Worm (Caenorhabditis elegans) whole organism, L1 larva: Measurements from ENCODE around the gene gcst-1.
A peak's percentile ranks its signal among the peaks of the same experiment; 100 is the strongest.

Source experiments
- C04F5.9 ChIP-seq: sonication (generic microtip); optimal IDR thresholded peaks from 2 replicates; lab custom pipeline; 2016; ENCODE audit warnings: missing genetic modification characterization, missing compliant biosample characterization
- C16A3.4 ChIP-seq: fragments of 150-350 bp; optimal IDR thresholded peaks from 2 replicates; lab custom pipeline; 2014; ENCODE audit warnings: missing biosample characterization, missing genetic modification characterization
- Y116A8C.19 ChIP-seq: sonication (generic microtip); optimal IDR thresholded peaks from 2 replicates; lab custom pipeline; 2016; ENCODE audit warnings: missing compliant biosample characterization, missing genetic modification characterization, borderline replicate concordance
- blmp-1 ChIP-seq: fragments of 150-350 bp; optimal IDR thresholded peaks from 2 replicates; lab custom pipeline; 2014; ENCODE audit warnings: missing biosample characterization, missing genetic modification characterization
- ceh-63 ChIP-seq: fragments of 200-800 bp; sonication (Bioruptor generic); optimal IDR thresholded peaks from 2 replicates; lab custom pipeline; 2018; ENCODE audit warnings: mild to moderate bottlenecking, missing genetic modification characterization, missing compliant biosample characterization
- ceh-82 ChIP-seq, 3 experiments: fragments of 150-350 bp in 1 of 3; sonication (generic microtip) in 2 of 3; optimal IDR thresholded peaks; 2 replicates each; lab custom pipeline; 2014 to 2017; ENCODE audit warnings: missing biosample characterization in 3 of 3, missing genetic modification characterization in 3 of 3
- ceh-88 ChIP-seq: fragments of 200-800 bp; sonication (Bioruptor generic); IDR thresholded peaks from 2 replicates; pipeline ENCODE4 v1.3.6; 2022; ENCODE audit warnings: missing genetic modification characterization, missing compliant biosample characterization
- ces-1 ChIP-seq: fragments of 150-350 bp; optimal IDR thresholded peaks from 2 replicates; lab custom pipeline; 2014; ENCODE audit warnings: missing biosample characterization, missing genetic modification reagents, missing genetic modification characterization
- efl-1 ChIP-seq, 4 experiments: fragments of 150-350 bp; optimal IDR thresholded peaks in 3 of 4; peaks in 1 of 4; 1 replicate in 1 of 4; 2 replicates in 3 of 4; lab custom pipeline; 2014; ENCODE audit warnings: missing biosample characterization in 2 of 4, missing genetic modification characterization in 2 of 4, missing genetic modification reagents in 2 of 4
- egl-27 ChIP-seq, 2 experiments: fragments of 150-350 bp in 1 of 2; sonication (generic microtip); optimal IDR thresholded peaks; 3 replicates each; lab custom pipeline; 2017 to 2018; ENCODE audit warnings: missing biosample characterization in 2 of 2, missing genetic modification characterization in 2 of 2, missing genetic modification reagents in 2 of 2
- elt-2 ChIP-seq: sonication (generic microtip); optimal IDR thresholded peaks from 2 replicates; lab custom pipeline; 2016; ENCODE audit warnings: missing genetic modification characterization, mild to moderate bottlenecking, inconsistent platforms, missing compliant biosample characterization, missing genetic modification reagents
- ets-5 ChIP-seq: fragments of 200-800 bp; sonication (Bioruptor generic); IDR thresholded peaks from 2 replicates; pipeline ENCODE4 v1.3.6; 2022; ENCODE audit warnings: missing genetic modification characterization, missing compliant biosample characterization
- grh-1 ChIP-seq: fragments of 200-800 bp; sonication (Bioruptor generic); IDR thresholded peaks from 2 replicates; pipeline ENCODE4 v1.3.6; 2022; ENCODE audit warnings: missing genetic modification reagents, missing genetic modification characterization, missing compliant biosample characterization
- hpl-2 ChIP-seq: fragments of 150-350 bp; optimal IDR thresholded peaks from 2 replicates; lab custom pipeline; 2014; ENCODE audit warnings: missing biosample characterization, missing genetic modification reagents, missing genetic modification characterization
- jun-1 ChIP-seq: fragments of 150-350 bp; optimal IDR thresholded peaks from 2 replicates; lab custom pipeline; 2014; ENCODE audit warnings: missing biosample characterization, missing genetic modification reagents, missing genetic modification characterization
- lin-13 ChIP-seq: fragments of 150-350 bp; optimal IDR thresholded peaks from 2 replicates; lab custom pipeline; 2014; ENCODE audit warnings: missing biosample characterization, missing genetic modification reagents, missing genetic modification characterization
- lin-39 ChIP-seq: fragments of 150-350 bp; optimal IDR thresholded peaks from 2 replicates; lab custom pipeline; 2014; ENCODE audit warnings: missing biosample characterization, missing genetic modification reagents, missing genetic modification characterization
- mab-9 ChIP-seq: fragments of 200-800 bp; sonication (Bioruptor generic); IDR thresholded peaks from 2 replicates; pipeline ENCODE4 v1.3.6; 2022; ENCODE audit warnings: missing genetic modification reagents, missing genetic modification characterization, missing compliant biosample characterization
- nhr-12 ChIP-seq: sonication (generic microtip); optimal IDR thresholded peaks from 2 replicates; lab custom pipeline; 2017; ENCODE audit warnings: missing biosample characterization, missing genetic modification characterization
- nhr-20 ChIP-seq: sonication (generic microtip); optimal IDR thresholded peaks from 2 replicates; lab custom pipeline; 2016; ENCODE audit warnings: mild to moderate bottlenecking, missing genetic modification characterization, missing compliant biosample characterization
- nhr-237 ChIP-seq: fragments of 150-350 bp; optimal IDR thresholded peaks from 2 replicates; lab custom pipeline; 2014; ENCODE audit warnings: missing biosample characterization, missing genetic modification characterization
- nhr-71 ChIP-seq: sonication (generic microtip); optimal IDR thresholded peaks from 2 replicates; lab custom pipeline; 2016; ENCODE audit warnings: mild to moderate bottlenecking, missing genetic modification characterization, moderate library complexity, missing compliant biosample characterization
- nhr-76 ChIP-seq: sonication (generic microtip); optimal IDR thresholded peaks from 2 replicates; lab custom pipeline; 2017; ENCODE audit warnings: missing biosample characterization, missing genetic modification characterization
- nhr-84 ChIP-seq: sonication (generic microtip); optimal IDR thresholded peaks from 2 replicates; lab custom pipeline; 2017; ENCODE audit warnings: missing biosample characterization, missing genetic modification characterization
- nhr-85 ChIP-seq: sonication (generic microtip); peaks from one replicate; lab custom pipeline; 2016; ENCODE audit warnings: missing genetic modification characterization, inconsistent platforms, missing compliant biosample characterization
- pag-3 ChIP-seq: sonication (generic microtip); optimal IDR thresholded peaks from 2 replicates; lab custom pipeline; 2017; ENCODE audit warnings: missing genetic modification characterization, mild to moderate bottlenecking, missing compliant biosample characterization, antibody characterized with exemption, borderline replicate concordance; ENCODE audit not compliant: insufficient read depth
- rnt-1 ChIP-seq: sonication (generic microtip); optimal IDR thresholded peaks from 2 replicates; lab custom pipeline; 2016; ENCODE audit warnings: mild to moderate bottlenecking, missing genetic modification characterization, moderate library complexity, missing compliant biosample characterization
- skn-1 ChIP-seq: fragments of 150-350 bp; optimal IDR thresholded peaks from 2 replicates; lab custom pipeline; 2014; ENCODE audit warnings: missing biosample characterization, missing genetic modification characterization
- sptf-1 ChIP-seq: fragments of 150-350 bp; optimal IDR thresholded peaks from 2 replicates; lab custom pipeline; 2014; ENCODE audit warnings: missing biosample characterization, missing genetic modification characterization
- sup-37 ChIP-seq: fragments of 200-800 bp; sonication (Bioruptor generic); optimal IDR thresholded peaks from 2 replicates; lab custom pipeline; 2018; ENCODE audit warnings: mild to moderate bottlenecking, missing genetic modification characterization, missing compliant biosample characterization
- tbx-2 ChIP-seq: sonication (generic microtip); optimal IDR thresholded peaks from 2 replicates; lab custom pipeline; 2016; ENCODE audit warnings: missing genetic modification characterization, missing compliant biosample characterization
- unc-130 ChIP-seq: fragments of 150-350 bp; optimal IDR thresholded peaks from 2 replicates; lab custom pipeline; 2017; ENCODE audit warnings: missing biosample characterization, missing genetic modification characterization, inconsistent platforms
- unc-30 ChIP-seq: sonication (generic microtip); optimal IDR thresholded peaks from 2 replicates; lab custom pipeline; 2017; ENCODE audit warnings: missing biosample characterization, missing genetic modification characterization
- unc-62 ChIP-seq: fragments of 150-350 bp; optimal IDR thresholded peaks from 2 replicates; lab custom pipeline; 2014; ENCODE audit warnings: missing biosample characterization, missing genetic modification reagents, missing genetic modification characterization
- unc-86 ChIP-seq: sonication (generic microtip); optimal IDR thresholded peaks from 2 replicates; lab custom pipeline; 2016; ENCODE audit warnings: missing genetic modification characterization, missing compliant biosample characterization
- unc-98 ChIP-seq: fragments of 200-800 bp; sonication (Bioruptor generic); IDR thresholded peaks from 2 replicates; pipeline ENCODE4 v1.3.6; 2022; ENCODE audit warnings: missing genetic modification characterization, missing compliant biosample characterization
- zip-4 ChIP-seq: fragments of 200-800 bp; sonication (Bioruptor generic); optimal IDR thresholded peaks from 2 replicates; lab custom pipeline; 2018; ENCODE audit warnings: mild to moderate bottlenecking, missing genetic modification characterization, moderate library complexity, missing compliant biosample characterization
- ztf-4 ChIP-seq: fragments of 150-350 bp; optimal IDR thresholded peaks from 2 replicates; lab custom pipeline; 2014; ENCODE audit warnings: missing biosample characterization, missing genetic modification characterization

The gcst-1 gene

ce11 chrV:5713510-5713909, 782 bp downstream of the gcst-1 start:
- TF ChIP-seq sptf-1: no peak
- TF ChIP-seq zip-4 (GFP tag; lab: Kevin White, UChicago): no peak
- TF ChIP-seq ceh-63 (GFP tag; lab: Kevin White, UChicago): no peak
- TF ChIP-seq lin-39: no peak
- no peak for TF ChIP-seq unc-30 (tag; lab: Kevin White, UChicago)
- TF ChIP-seq lin-13 (GFP tag; lab: Kevin White, UChicago): no peak
- no peak for TF ChIP-seq ceh-82 (tag; optimal IDR thresholded peaks at IDR 0.05; lab: Kevin White, UChicago)
- no peak for TF ChIP-seq nhr-20 (tag; lab: Kevin White, UChicago)
- no peak for TF ChIP-seq nhr-85 (tag; lab: Kevin White, UChicago)

- TF ChIP-seq egl-27 (tag; optimal IDR thresholded peaks at IDR 0.05; lab: Kevin White, UChicago) (no peak), efl-1 (optimal IDR thresholded peaks at IDR 0.05; lab: Kevin White, UChicago) (no peak), efl-1 (GFP tag; optimal IDR thresholded peaks at IDR 0.05 in 1 of 2; lab: Kevin White, UChicago) (peak in 1 of 2 experiments; percentile 20), ceh-88 (no peak)
Measured at ce11 chrV:5716508-5716907, 3.8 kb downstream of the gcst-1 start, which contains the start of gene K09H11.9. TSS of gene K09H11.9 (minus strand) at chrV:5716608.

ce11 chrV:5717237-5717935, 4.7 kb downstream of the gcst-1 start, which contains the start of gene rga-3:
TSS of gene rga-3 (plus strand) at chrV:5717885.
- no peak for TF ChIP-seq mab-9 (GFP tag; lab: Robert Waterston, UW)
- no peak for TF ChIP-seq ets-5 (GFP tag; lab: Robert Waterston, UW)
- TF ChIP-seq nhr-20 (tag; lab: Kevin White, UChicago): no peak
- TF ChIP-seq unc-62 (GFP tag; lab: Kevin White, UChicago): no peak
- TF ChIP-seq sptf-1: no peak
- no peak for TF ChIP-seq ces-1 (GFP tag; lab: Kevin White, UChicago)
- no peak for TF ChIP-seq blmp-1
- no peak for TF ChIP-seq rnt-1
- TF ChIP-seq ceh-82 (tag; optimal IDR thresholded peaks at IDR 0.05; lab: Kevin White, UChicago): no peak
- TF ChIP-seq skn-1 (tag; lab: Kevin White, UChicago): no peak
- TF ChIP-seq unc-86 (tag; lab: Kevin White, UChicago): no peak
- no peak for TF ChIP-seq jun-1 (tag; lab: Kevin White, UChicago)
- no peak for TF ChIP-seq hpl-2
- TF ChIP-seq nhr-237: no peak
- no peak for TF ChIP-seq unc-98 (GFP tag; lab: Robert Waterston, UW)
- TF ChIP-seq egl-27 (tag; optimal IDR thresholded peaks at IDR 0.05; lab: Kevin White, UChicago): no peak

ce11 chrV:5722093-5722492, 9.4 kb downstream of the gcst-1 start:
- TF ChIP-seq nhr-12 (tag; lab: Kevin White, UChicago) (no peak), grh-1 (no peak), skn-1 (tag; lab: Kevin White, UChicago) (no peak), C04F5.9 (tag; lab: Kevin White, UChicago) (no peak), Y116A8C.19 (no peak), sup-37 (no peak), elt-2 (tag; lab: Kevin White, UChicago) (no peak), C16A3.4 (no peak), rnt-1 (no peak), nhr-71 (no peak)

ce11 chrV:5724395-5724794, 11.7 kb downstream of the gcst-1 start:
- TF ChIP-seq tbx-2 (tag; lab: Kevin White, UChicago) (no peak), nhr-76 (tag; lab: Kevin White, UChicago) (no peak), C16A3.4 (no peak), unc-130 (tag; lab: Kevin White, UChicago) (no peak), unc-86 (tag; lab: Kevin White, UChicago) (no peak), ztf-4 (no peak), nhr-84 (tag; lab: Kevin White, UChicago) (no peak), pag-3 (tag; lab: Kevin White, UChicago) (no peak)
